Fruit fly (Drosophila melanogaster) whole organism, embryonic: ENCODE data around the gene CG3984.

Source experiments
- Asciz ChIP-seq: fragments of 200-800 bp; sonication (Bioruptor generic); optimal IDR thresholded peaks from 2 replicates; lab custom pipeline; 2017; ENCODE audit warnings: missing biosample characterization, mild to moderate bottlenecking, missing genetic modification characterization, missing genetic modification reagents
- Awh ChIP-seq: fragments of 200-800 bp; sonication (Bioruptor generic); IDR thresholded peaks from 2 replicates; pipeline ENCODE4, ENCODE4 v1.3.6; 2022; ENCODE audit warnings: missing biosample characterization, missing genetic modification characterization
- Bdp1 ChIP-seq: fragments of 200-800 bp; sonication (Bioruptor generic); optimal IDR thresholded peaks from 3 replicates; lab custom pipeline; 2016; ENCODE audit warnings: missing biosample characterization, missing genetic modification characterization
- Blimp-1 ChIP-seq: fragments of 200-800 bp; sonication (Bioruptor generic); optimal IDR thresholded peaks from 3 replicates; lab custom pipeline; 2018; ENCODE audit warnings: missing biosample characterization, missing genetic modification characterization, mild to moderate bottlenecking, moderate library complexity, missing genetic modification reagents
- CG10274 ChIP-seq: fragments of 200-800 bp; sonication (Bioruptor generic); optimal IDR thresholded peaks from 3 replicates; lab custom pipeline; 2017; ENCODE audit warnings: missing biosample characterization, mild to moderate bottlenecking, missing genetic modification characterization
- CG10543 ChIP-seq: fragments of 200-800 bp; sonication (Bioruptor generic); optimal IDR thresholded peaks from 3 replicates; lab custom pipeline; 2017; ENCODE audit warnings: missing biosample characterization, mild to moderate bottlenecking, missing genetic modification characterization, moderate library complexity
- CG11247 ChIP-seq: fragments of 200-800 bp; sonication (Bioruptor generic); IDR thresholded peaks from 2 replicates; pipeline ENCODE4 v1.3.6; 2022; ENCODE audit warnings: missing biosample characterization, missing genetic modification characterization
- CG1233 ChIP-seq: fragments of 200-800 bp; sonication (Bioruptor generic); optimal IDR thresholded peaks from 4 replicates; lab custom pipeline; 2018; ENCODE audit warnings: missing biosample characterization, mild to moderate bottlenecking, missing genetic modification characterization
- CG13894 ChIP-seq: fragments of 200-800 bp; sonication (Bioruptor generic); optimal IDR thresholded peaks from 3 replicates; lab custom pipeline; 2018; ENCODE audit warnings: missing biosample characterization, mild to moderate bottlenecking, missing genetic modification characterization, moderate library complexity
- CG14710 ChIP-seq: fragments of 200-800 bp; sonication (Bioruptor generic); optimal IDR thresholded peaks from 3 replicates; lab custom pipeline; 2019; ENCODE audit warnings: missing biosample characterization, mild to moderate bottlenecking, missing genetic modification characterization, moderate library complexity
- CG18764 ChIP-seq: fragments of 200-800 bp; sonication (Bioruptor generic); optimal IDR thresholded peaks from 3 replicates; lab custom pipeline; 2016; ENCODE audit warnings: missing biosample characterization, missing genetic modification characterization
- CG2120 ChIP-seq: fragments of 200-800 bp; sonication (Bioruptor generic); optimal IDR thresholded peaks from 3 replicates; lab custom pipeline; 2016; ENCODE audit warnings: missing biosample characterization, missing genetic modification characterization
- CG2875 ChIP-seq: fragments of 200-800 bp; sonication (Bioruptor generic); optimal IDR thresholded peaks from 2 replicates; lab custom pipeline; 2017; ENCODE audit warnings: missing biosample characterization, mild to moderate bottlenecking, missing genetic modification characterization, missing genetic modification reagents
- CG3065 ChIP-seq: fragments of 200-800 bp; sonication (Bioruptor generic); optimal IDR thresholded peaks from 2 replicates; lab custom pipeline; 2016; ENCODE audit warnings: missing biosample characterization, missing genetic modification characterization
- CG32772 ChIP-seq: fragments of 200-800 bp; sonication (Bioruptor generic); IDR thresholded peaks from 2 replicates; pipeline ENCODE4 v1.3.6; 2022; ENCODE audit warnings: missing biosample characterization, missing genetic modification characterization
- CG34422 ChIP-seq: fragments of 200-800 bp; sonication (Bioruptor generic); IDR thresholded peaks from 3 replicates; pipeline ENCODE4 v1.3.6; 2022; ENCODE audit warnings: missing biosample characterization, missing genetic modification characterization
- CG4617 ChIP-seq: fragments of 200-800 bp; sonication (Bioruptor generic); optimal IDR thresholded peaks from 3 replicates; lab custom pipeline; 2016; ENCODE audit warnings: missing biosample characterization, missing genetic modification characterization, borderline replicate concordance
- CG4707 ChIP-seq: fragments of 200-800 bp; sonication (Bioruptor generic); optimal IDR thresholded peaks from 2 replicates; lab custom pipeline; 2018; ENCODE audit warnings: missing biosample characterization, mild to moderate bottlenecking, missing genetic modification characterization, moderate library complexity
- CG8290 ChIP-seq, 3 experiments: fragments of 200-800 bp; sonication (Bioruptor generic); optimal IDR thresholded peaks; 2 replicates each; lab custom pipeline; 2016 to 2019; ENCODE audit warnings: missing biosample characterization in 3 of 3, missing genetic modification characterization in 3 of 3, mild to moderate bottlenecking in 2 of 3, moderate library complexity in 1 of 3
- CHES-1-like ChIP-seq: fragments of 200-800 bp; sonication (Bioruptor generic); optimal IDR thresholded peaks from 2 replicates; lab custom pipeline; 2016; ENCODE audit warnings: missing biosample characterization, missing genetic modification characterization
- Chrac-16 ChIP-seq: fragments of 200-800 bp; sonication (Bioruptor generic); optimal IDR thresholded peaks from 3 replicates; lab custom pipeline; 2016; ENCODE audit warnings: missing biosample characterization, missing genetic modification characterization
- Ets65A ChIP-seq: fragments of 200-800 bp; sonication (Bioruptor generic); peaks from one replicate; lab custom pipeline; 2016; ENCODE audit warnings: missing biosample characterization, missing genetic modification characterization
- Fer3 ChIP-seq: fragments of 200-800 bp; sonication (Bioruptor generic); optimal IDR thresholded peaks from 2 replicates; lab custom pipeline; 2018; ENCODE audit warnings: missing biosample characterization, mild to moderate bottlenecking, missing genetic modification characterization, moderate library complexity
- Gug ChIP-seq: fragments of 200-800 bp; sonication (Bioruptor generic); IDR thresholded peaks from 4 replicates; pipeline ENCODE4 v1.3.6; 2022; ENCODE audit warnings: missing biosample characterization, missing genetic modification characterization
- Hr39 ChIP-seq: fragments of >200 bp; optimal IDR thresholded peaks from 2 replicates; lab custom pipeline; 2017
- MBD-R2 ChIP-seq: fragments of 200-800 bp; sonication (Bioruptor generic); IDR thresholded peaks from 2 replicates; pipeline ENCODE4 v1.3.6; 2022; ENCODE audit warnings: missing biosample characterization, missing genetic modification characterization
- Max ChIP-seq: fragments of 200-800 bp; sonication (Bioruptor generic); optimal IDR thresholded peaks from 2 replicates; lab custom pipeline; 2016; ENCODE audit warnings: missing biosample characterization, mild to moderate bottlenecking, missing genetic modification characterization
- Mrtf ChIP-seq: fragments of 200-800 bp; sonication (Bioruptor generic); IDR thresholded peaks from 3 replicates; pipeline ENCODE4 v1.3.6; 2022; ENCODE audit warnings: missing biosample characterization, missing genetic modification characterization
- NFAT ChIP-seq: fragments of 200-800 bp; sonication (Bioruptor generic); IDR thresholded peaks from 2 replicates; pipeline ENCODE4 v1.3.6; 2022; ENCODE audit warnings: missing biosample characterization, missing genetic modification characterization
- PHDP ChIP-seq: fragments of 200-800 bp; sonication (Bioruptor generic); optimal IDR thresholded peaks from 3 replicates; lab custom pipeline; 2018; ENCODE audit warnings: missing biosample characterization, mild to moderate bottlenecking, missing genetic modification characterization, moderate library complexity
- Sin3A ChIP-seq: fragments of >200 bp; optimal IDR thresholded peaks from 2 replicates; lab custom pipeline; 2018
- Stat92E ChIP-seq, 3 experiments: fragments of >200 bp in 2 of 3; fragments of 200-800 bp in 1 of 3; sonication (Bioruptor generic) in 1 of 3; optimal IDR thresholded peaks; 2 replicates each; lab custom pipeline; 2017 to 2019; ENCODE audit warnings: missing biosample characterization in 3 of 3, missing genetic modification characterization in 3 of 3, mild to moderate bottlenecking in 1 of 3, moderate library complexity in 1 of 3
- cad ChIP-seq: fragments of >200 bp; optimal IDR thresholded peaks from 2 replicates; lab custom pipeline; 2017; ENCODE audit warnings: missing biosample characterization, missing genetic modification characterization
- ci ChIP-seq: fragments of 200-800 bp; sonication (Bioruptor generic); IDR thresholded peaks from 3 replicates; pipeline ENCODE4 v1.3.6; 2022; ENCODE audit warnings: missing biosample characterization, missing genetic modification characterization
- corto ChIP-seq: fragments of 200-800 bp; sonication (Bioruptor generic); optimal IDR thresholded peaks from 2 replicates; lab custom pipeline; 2016; ENCODE audit warnings: missing biosample characterization, mild to moderate bottlenecking, missing genetic modification characterization, moderate library complexity
- crp ChIP-seq, 2 experiments: fragments of 200-800 bp; sonication (Bioruptor generic); optimal IDR thresholded peaks; 2 replicates in 1 of 2; 3 replicates in 1 of 2; lab custom pipeline; 2017; ENCODE audit warnings: missing biosample characterization in 2 of 2, missing genetic modification characterization in 2 of 2, mild to moderate bottlenecking in 1 of 2, moderate library complexity in 1 of 2
- da ChIP-seq: fragments of 200-800 bp; sonication (Bioruptor generic); optimal IDR thresholded peaks from 2 replicates; lab custom pipeline; 2016; ENCODE audit warnings: missing biosample characterization, missing genetic modification characterization
- en ChIP-seq: fragments of 200-800 bp; sonication (Bioruptor generic); optimal IDR thresholded peaks from 2 replicates; lab custom pipeline; 2016; ENCODE audit warnings: missing biosample characterization, missing genetic modification characterization
- ewg ChIP-seq: fragments of 200-800 bp; sonication (Bioruptor generic); optimal IDR thresholded peaks from 3 replicates; lab custom pipeline; 2017; ENCODE audit warnings: mild to moderate bottlenecking, missing biosample characterization, missing genetic modification reagents, missing genetic modification characterization
- gce ChIP-seq: fragments of 200-800 bp; sonication (Bioruptor generic); IDR thresholded peaks from 3 replicates; pipeline ENCODE4 v1.3.6; 2022; ENCODE audit warnings: missing biosample characterization, missing genetic modification characterization
- kah ChIP-seq: fragments of 200-800 bp; sonication (Bioruptor generic); optimal IDR thresholded peaks from 2 replicates; lab custom pipeline; 2018; ENCODE audit warnings: missing biosample characterization, mild to moderate bottlenecking, missing genetic modification characterization
- otp ChIP-seq: fragments of 200-800 bp; sonication (Bioruptor generic); IDR thresholded peaks from 3 replicates; pipeline ENCODE4, ENCODE4 v1.3.6; 2022; ENCODE audit warnings: missing biosample characterization, missing genetic modification characterization
- pita ChIP-seq: fragments of 200-800 bp; sonication (Bioruptor generic); optimal IDR thresholded peaks from 2 replicates; lab custom pipeline; 2017; ENCODE audit warnings: missing biosample characterization, mild to moderate bottlenecking, missing genetic modification characterization
- pum ChIP-seq: fragments of 200-800 bp; sonication (Bioruptor generic); optimal IDR thresholded peaks from 2 replicates; lab custom pipeline; 2016; ENCODE audit warnings: missing biosample characterization, missing genetic modification characterization
- sob ChIP-seq: fragments of 200-800 bp; sonication (Bioruptor generic); IDR thresholded peaks from 2 replicates; pipeline ENCODE4 v1.3.6; 2022; ENCODE audit warnings: missing biosample characterization, missing genetic modification characterization
- ssp ChIP-seq: fragments of 200-800 bp; sonication (Bioruptor generic); IDR thresholded peaks from 2 replicates; pipeline ENCODE4 v1.3.6; 2022; ENCODE audit warnings: missing biosample characterization, missing genetic modification characterization
- sug ChIP-seq: fragments of 200-800 bp; optimal IDR thresholded peaks from 2 replicates; lab custom pipeline; 2019; ENCODE audit warnings: missing biosample characterization, mild to moderate bottlenecking, missing genetic modification characterization, moderate library complexity
- tin ChIP-seq: fragments of 200-800 bp; sonication (Bioruptor generic); optimal IDR thresholded peaks from 3 replicates; lab custom pipeline; 2016; ENCODE audit warnings: missing biosample characterization, missing genetic modification characterization
- trh ChIP-seq: fragments of 200-800 bp; sonication (Bioruptor generic); optimal IDR thresholded peaks from 2 replicates; lab custom pipeline; 2016; ENCODE audit warnings: missing biosample characterization, missing genetic modification characterization
- zfh2 ChIP-seq: fragments of 200-800 bp; sonication (Bioruptor generic); optimal IDR thresholded peaks from 2 replicates; lab custom pipeline; 2016; ENCODE audit warnings: missing biosample characterization, missing genetic modification characterization

CG3984 gene

DNA sequence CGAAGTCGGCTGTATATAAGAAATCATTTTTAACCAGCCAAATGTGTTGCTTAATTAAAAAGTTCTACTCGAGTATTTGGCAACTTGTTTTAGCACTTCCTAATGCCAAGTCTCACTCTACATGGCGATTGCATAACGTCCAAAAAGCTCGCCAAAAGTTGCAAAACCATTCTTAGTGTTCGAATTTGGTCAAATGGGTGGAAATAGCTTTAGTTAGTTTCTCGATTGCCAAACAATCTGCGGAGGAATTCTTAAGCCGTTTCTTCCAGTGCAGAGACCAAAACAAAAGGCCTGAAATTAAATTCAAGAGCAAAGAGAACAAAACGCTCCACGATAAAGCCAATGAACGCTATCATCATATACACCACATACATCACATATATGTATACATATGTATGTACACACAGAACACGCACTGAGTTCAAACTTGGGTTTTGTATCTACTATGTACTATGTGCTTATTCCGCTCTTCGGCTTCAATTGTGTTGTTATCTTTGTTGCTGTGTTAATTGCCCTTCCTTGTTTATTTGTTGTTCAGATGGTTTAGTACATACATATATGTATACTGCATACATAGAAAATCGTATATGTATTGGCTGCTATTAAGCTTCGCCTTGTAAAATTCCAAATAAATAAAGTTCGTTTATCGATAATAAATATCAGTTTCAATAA is 47.6 kb upstream of the CG3984 start (continued):
- TF ChIP-seq CG10543 (GFP tag; lab: Kevin White, UChicago), result peak; percentile 50
- no peak for TF ChIP-seq trh
- no peak for TF ChIP-seq CG8290 (GFP tag; optimal IDR thresholded peaks at IDR 0.05; lab: Kevin White, UChicago)
- TF ChIP-seq CG8290 (tag; optimal IDR thresholded peaks at IDR 0.05; lab: Kevin White, UChicago), result peak in 1 of 2 experiments; percentile 67
- peak; percentile 40 for TF ChIP-seq Max (GFP tag; lab: Kevin White, UChicago)
- 0 out of 3 replicates have a peak, but pooled peaks have one; percentile 14 for TF ChIP-seq otp
- TF ChIP-seq PHDP (tag; lab: Kevin White, UChicago), result peak; percentile 65
- no peak for TF ChIP-seq ssp (GFP tag; lab: Robert Waterston, UW)
- 0 out of 4 replicates have a peak, but pooled peaks have one; percentile 27 for TF ChIP-seq Gug (GFP tag; lab: Robert Waterston, UW)
- TF ChIP-seq CG2120, result peak; percentile 3
- TF ChIP-seq CG11247 (GFP tag; lab: Robert Waterston, UW), result no peak
- peak; percentile 62 for TF ChIP-seq Asciz
- peak; percentile 60 for TF ChIP-seq Blimp-1 (GFP tag; lab: Kevin White, UChicago)
- TF ChIP-seq ci, result peak; percentile 38; the same call in 1 of the 3 replicates
- no peak for TF ChIP-seq Stat92E (GFP tag; optimal IDR thresholded peaks at IDR 0.05; lab: Kevin White, UChicago)
- TF ChIP-seq CG10274, result no peak
- TF ChIP-seq CG32772 (GFP tag; lab: Robert Waterston, UW), result no peak
- TF ChIP-seq MBD-R2 (GFP tag; lab: Robert Waterston, UW), result no peak
- TF ChIP-seq Mrtf (GFP tag; lab: Robert Waterston, UW), result no peak
- TF ChIP-seq sob (GFP tag; lab: Robert Waterston, UW), result no peak
- peak; percentile 46 for TF ChIP-seq CG14710 (tag; lab: Kevin White, UChicago)
- TF ChIP-seq CHES-1-like (GFP tag; lab: Kevin White, UChicago), result no peak
- TF ChIP-seq CG34422 (GFP tag; lab: Robert Waterston, UW), result no peak
- TF ChIP-seq CG13894 (tag; lab: Kevin White, UChicago), result peak; percentile 29
- peak; percentile 65 for TF ChIP-seq CG1233 (GFP tag; lab: Kevin White, UChicago)
- TF ChIP-seq pum (GFP tag; lab: Kevin White, UChicago), result no peak
- no peak for TF ChIP-seq gce (GFP tag; lab: Robert Waterston, UW)
- peak; percentile 56 for TF ChIP-seq CG2875 (GFP tag; lab: Kevin White, UChicago)
- peak; percentile 34 for TF ChIP-seq Fer3 (tag; lab: Kevin White, UChicago)
- TF ChIP-seq NFAT (GFP tag; lab: Robert Waterston, UW), result no peak
- TF ChIP-seq ewg (GFP tag; lab: Kevin White, UChicago), result no peak
- no peak for TF ChIP-seq pita (GFP tag; lab: Kevin White, UChicago)
- no peak for TF ChIP-seq en (GFP tag; lab: Kevin White, UChicago)
- TF ChIP-seq Bdp1 (GFP tag; lab: Kevin White, UChicago), result peak; percentile 10
- no peak for TF ChIP-seq da
- no peak for TF ChIP-seq corto (GFP tag; lab: Kevin White, UChicago)
- TF ChIP-seq Sin3A, result no peak
- TF ChIP-seq Hr39 (lab: Kevin White, UChicago), result no peak
- TF ChIP-seq tin, result no peak
- no peak for TF ChIP-seq kah (GFP tag; lab: Kevin White, UChicago)
- no peak for TF ChIP-seq crp (GFP tag; optimal IDR thresholded peaks at IDR 0.05; lab: Kevin White, UChicago)
- peak; percentile 62 for TF ChIP-seq CG4707 (GFP tag; lab: Kevin White, UChicago)
- no peak for TF ChIP-seq CG3065 (GFP tag; lab: Kevin White, UChicago)
- no peak for TF ChIP-seq CG4617 (GFP tag; lab: Kevin White, UChicago)
- no peak for TF ChIP-seq Awh (GFP tag; lab: Robert Waterston, UW)
- TF ChIP-seq Ets65A, result peak; percentile 85
- TF ChIP-seq sug, result peak; percentile 50
- TF ChIP-seq Chrac-16 (GFP tag; lab: Kevin White, UChicago), result no peak
- no peak for TF ChIP-seq cad (GFP tag; lab: Kevin White, UChicago)
- peak; percentile 6 for TF ChIP-seq zfh2 (GFP tag; lab: Kevin White, UChicago)
- peak; percentile 17 for TF ChIP-seq CG18764 (GFP tag; lab: Kevin White, UChicago)
